Worm (Caenorhabditis elegans) whole organism, L3 larva: ENCODE measurements around the gene C29F7.2.
A peak's percentile ranks its signal among the peaks of the same experiment; 100 is the strongest.
"Not testable (repeated sequence)": the region's sequence is repeated elsewhere in the genome, so short reads cannot be mapped to it uniquely, and the experiment has no call there.

Experiments
- R02D3.7 ChIP-seq: fragments of 150-350 bp; optimal IDR thresholded peaks from 2 replicates; lab custom pipeline; 2014; ENCODE audit warnings: missing biosample characterization, missing genetic modification characterization
- ZK546.5 ChIP-seq: sonication (generic microtip); optimal IDR thresholded peaks from 2 replicates; lab custom pipeline; 2017; ENCODE audit warnings: missing biosample characterization, missing genetic modification characterization
- aly-2 ChIP-seq: fragments of 150-350 bp; optimal IDR thresholded peaks from 2 replicates; lab custom pipeline; 2014; ENCODE audit warnings: missing biosample characterization, missing genetic modification characterization
- ama-1 ChIP-seq: fragments of 150-350 bp; optimal IDR thresholded peaks from 2 replicates; lab custom pipeline; 2018
- ceh-28 ChIP-seq: fragments of 150-350 bp; optimal IDR thresholded peaks from 2 replicates; lab custom pipeline; 2014; ENCODE audit warnings: missing biosample characterization, missing genetic modification reagents, missing genetic modification characterization
- ceh-82 ChIP-seq: fragments of 150-350 bp; optimal IDR thresholded peaks from 2 replicates; lab custom pipeline; 2014; ENCODE audit warnings: missing biosample characterization, missing genetic modification characterization
- ceh-9 ChIP-seq: sonication (generic microtip); optimal IDR thresholded peaks from 2 replicates; lab custom pipeline; 2018; ENCODE audit warnings: missing biosample characterization, missing genetic modification characterization
- daf-12 ChIP-seq: fragments of 150-350 bp; optimal IDR thresholded peaks from 2 replicates; lab custom pipeline; 2014; ENCODE audit warnings: missing biosample characterization, missing genetic modification reagents, missing genetic modification characterization
- egl-27 ChIP-seq: sonication (generic microtip); optimal IDR thresholded peaks from 4 replicates; lab custom pipeline; 2017; ENCODE audit warnings: missing biosample characterization, missing genetic modification reagents, missing genetic modification characterization
- elt-1 ChIP-seq: fragments of 150-350 bp; optimal IDR thresholded peaks from 2 replicates; lab custom pipeline; 2014; ENCODE audit warnings: missing biosample characterization, missing genetic modification characterization
- elt-2 ChIP-seq: sonication (generic microtip); optimal IDR thresholded peaks from 2 replicates; lab custom pipeline; 2016; ENCODE audit warnings: missing genetic modification reagents, mild to moderate bottlenecking, missing genetic modification characterization, missing compliant biosample characterization
- elt-3 ChIP-seq, 3 experiments: fragments of 150-350 bp in 1 of 3; sonication (generic microtip) in 2 of 3; optimal IDR thresholded peaks; 2 replicates in 2 of 3; 4 replicates in 1 of 3; lab custom pipeline; 2014 to 2017; ENCODE audit warnings: missing biosample characterization in 3 of 3, missing genetic modification characterization in 3 of 3
- fkh-2 ChIP-seq: fragments of 150-350 bp; optimal IDR thresholded peaks from 2 replicates; lab custom pipeline; 2014; ENCODE audit warnings: missing biosample characterization, missing genetic modification reagents, missing genetic modification characterization
- fos-1 ChIP-seq: fragments of 150-350 bp; optimal IDR thresholded peaks from 2 replicates; lab custom pipeline; 2014; ENCODE audit warnings: missing biosample characterization, missing genetic modification characterization
- hmg-11 ChIP-seq: sonication (generic microtip); optimal IDR thresholded peaks from 2 replicates; lab custom pipeline; 2016; ENCODE audit warnings: missing genetic modification characterization, missing compliant biosample characterization
- jun-1 ChIP-seq: fragments of 150-350 bp; optimal IDR thresholded peaks from 2 replicates; lab custom pipeline; 2014; ENCODE audit warnings: missing biosample characterization, missing genetic modification reagents, missing genetic modification characterization
- lin-15B ChIP-seq: fragments of 150-350 bp; optimal IDR thresholded peaks from 2 replicates; lab custom pipeline; 2014; ENCODE audit warnings: missing biosample characterization, missing genetic modification characterization
- lin-39 ChIP-seq: fragments of 150-350 bp; optimal IDR thresholded peaks from 2 replicates; lab custom pipeline; 2018; ENCODE audit warnings: missing biosample characterization, missing genetic modification reagents, missing genetic modification characterization
- mdl-1 ChIP-seq: fragments of 150-350 bp; optimal IDR thresholded peaks from 2 replicates; lab custom pipeline; 2014; ENCODE audit warnings: missing biosample characterization, missing genetic modification characterization
- nfya-1 ChIP-seq: sonication (generic microtip); optimal IDR thresholded peaks from 2 replicates; lab custom pipeline; 2017; ENCODE audit warnings: missing genetic modification characterization, mild to moderate bottlenecking, missing compliant biosample characterization, antibody characterized with exemption, moderate library complexity; ENCODE audit not compliant: insufficient read depth
- nhr-12 ChIP-seq: fragments of 150-350 bp; optimal IDR thresholded peaks from 2 replicates; lab custom pipeline; 2014; ENCODE audit warnings: missing biosample characterization, missing genetic modification characterization
- nhr-23 ChIP-seq: fragments of 150-350 bp; optimal IDR thresholded peaks from 2 replicates; lab custom pipeline; 2014; ENCODE audit warnings: missing biosample characterization, missing genetic modification reagents, missing genetic modification characterization
- nhr-25 ChIP-seq: sonication (generic microtip); optimal IDR thresholded peaks from 2 replicates; lab custom pipeline; 2017; ENCODE audit warnings: missing biosample characterization, missing genetic modification characterization
- nhr-28 ChIP-seq: fragments of 150-350 bp; optimal IDR thresholded peaks from 2 replicates; lab custom pipeline; 2014; ENCODE audit warnings: missing biosample characterization, missing genetic modification characterization
- nhr-43 ChIP-seq: sonication (generic microtip); optimal IDR thresholded peaks from 2 replicates; lab custom pipeline; 2016; ENCODE audit warnings: mild to moderate bottlenecking, missing genetic modification characterization, missing compliant biosample characterization; ENCODE audit not compliant: poor library complexity, severe bottlenecking
- nhr-67 ChIP-seq: fragments of 150-350 bp; optimal IDR thresholded peaks from 2 replicates; lab custom pipeline; 2014; ENCODE audit warnings: missing biosample characterization, missing genetic modification characterization
- nhr-76 ChIP-seq: fragments of 150-350 bp; sonication (generic microtip); optimal IDR thresholded peaks from 5 replicates; lab custom pipeline; 2014; ENCODE audit warnings: missing biosample characterization, missing genetic modification characterization
- nhr-77 ChIP-seq: fragments of 150-350 bp; optimal IDR thresholded peaks from 2 replicates; lab custom pipeline; 2014; ENCODE audit warnings: missing biosample characterization, missing genetic modification characterization
- pha-4 ChIP-seq: fragments of 150-350 bp; optimal IDR thresholded peaks from 2 replicates; lab custom pipeline; 2014; ENCODE audit warnings: missing biosample characterization, missing genetic modification reagents, missing genetic modification characterization
- pqm-1 ChIP-seq: fragments of 150-350 bp; optimal IDR thresholded peaks from 2 replicates; lab custom pipeline; 2017; ENCODE audit warnings: missing biosample characterization, missing genetic modification characterization, inconsistent platforms
- sea-2 ChIP-seq: fragments of 150-350 bp; sonication (generic microtip); optimal IDR thresholded peaks from 4 replicates; lab custom pipeline; 2014; ENCODE audit warnings: missing biosample characterization, missing genetic modification reagents, missing genetic modification characterization
- skn-1 ChIP-seq: fragments of 150-350 bp; optimal IDR thresholded peaks from 2 replicates; lab custom pipeline; 2014; ENCODE audit warnings: missing biosample characterization, missing genetic modification characterization
- snpc-4 ChIP-seq: fragments of 150-350 bp; optimal IDR thresholded peaks from 2 replicates; lab custom pipeline; 2014; ENCODE audit warnings: missing biosample characterization, missing genetic modification characterization
- tbx-2 ChIP-seq: sonication (generic microtip); optimal IDR thresholded peaks from 2 replicates; lab custom pipeline; 2016; ENCODE audit warnings: mild to moderate bottlenecking, missing genetic modification characterization, missing compliant biosample characterization
- unc-62 ChIP-seq: fragments of 150-350 bp; sonication (generic microtip); optimal IDR thresholded peaks from 4 replicates; lab custom pipeline; 2014; ENCODE audit warnings: missing biosample characterization, missing genetic modification reagents, missing genetic modification characterization
- zag-1 ChIP-seq: fragments of 150-350 bp; optimal IDR thresholded peaks from 2 replicates; lab custom pipeline; 2014; ENCODE audit warnings: missing biosample characterization, missing genetic modification characterization

The C29F7.2 gene

ce11 chrX:13417479-13417878, 1.6 kb downstream of the C29F7.2 start:
- TF ChIP-seq nhr-76 (tag; lab: Kevin White, UChicago) (no peak), fkh-2 (no peak), tbx-2 (no peak), ama-1 (lab: Kevin White, UChicago) (no peak), elt-1 (tag; lab: Kevin White, UChicago) (no peak), nhr-77 (tag; lab: Kevin White, UChicago) (no peak), ZK546.5 (tag; lab: Kevin White, UChicago) (no peak), zag-1 (no peak), aly-2 (tag; lab: Kevin White, UChicago) (no peak), nfya-1 (no peak), skn-1 (tag; lab: Kevin White, UChicago) (no peak), sea-2 (GFP tag; lab: Kevin White, UChicago) (no peak), lin-39 (tag; lab: Kevin White, UChicago) (no peak)

ce11 chrX:13419884-13420339, 4.0 kb downstream of the C29F7.2 start, which contains the start of gene C29F7.3:
C29F7.3 (minus strand) TSS chrX:13419934.
- peak; percentile 26 for TF ChIP-seq lin-39 (tag; lab: Kevin White, UChicago)
- TF ChIP-seq nhr-25 (tag; lab: Kevin White, UChicago) = peak; percentile 72
- peak; percentile 43 for TF ChIP-seq elt-2 (tag; lab: Kevin White, UChicago)
- TF ChIP-seq unc-62 (GFP tag; lab: Kevin White, UChicago) = peak; percentile 1
- peak; percentile 33 for TF ChIP-seq nfya-1
- TF ChIP-seq snpc-4 = no peak
- TF ChIP-seq nhr-23 (tag; lab: Kevin White, UChicago) = peak; percentile 9
- TF ChIP-seq elt-3 (tag; optimal IDR thresholded peaks at IDR 0.05; lab: Kevin White, UChicago) = peak in 1 of 3 experiments; percentile 7
- no peak for TF ChIP-seq tbx-2
- no peak for TF ChIP-seq fkh-2
- peak; percentile 47 for TF ChIP-seq nhr-43

- TF ChIP-seq daf-12 (tag; lab: Kevin White, UChicago) (no peak), jun-1 (tag; lab: Kevin White, UChicago) (no peak), elt-2 (tag; lab: Kevin White, UChicago) (peak; percentile 81), nhr-28 (tag; lab: Kevin White, UChicago) (no peak), pqm-1 (tag; lab: Kevin White, UChicago) (peak; percentile 33), nhr-12 (tag; lab: Kevin White, UChicago) (no peak)
- TF ChIP-seq, all 47 proteins: peak for 2
Observed at ce11 chrX:13421068-13421467, 5.2 kb downstream of the C29F7.2 start.

ce11 chrX:13423340-13423739, 7.5 kb downstream of the C29F7.2 start, which contains the start of gene fkh-3:
fkh-3 (minus strand) TSS chrX:13423440.
- TF ChIP-seq tbx-2 = no peak
- TF ChIP-seq fos-1 (tag; lab: Kevin White, UChicago) = no peak
- TF ChIP-seq hmg-11 (tag; lab: Kevin White, UChicago) = no peak
- TF ChIP-seq lin-15B (tag; lab: Kevin White, UChicago) = no peak
- no peak for TF ChIP-seq nfya-1
- TF ChIP-seq nhr-76 (tag; lab: Kevin White, UChicago) = no peak

- TF ChIP-seq zag-1; lin-15B (tag; lab: Kevin White, UChicago); skn-1 (tag; lab: Kevin White, UChicago): not testable (repeated sequence)
Observed at ce11 chrX:13428755-13429154, 12.9 kb downstream of the C29F7.2 start, which contains the start of gene fkh-4. fkh-4 (minus strand) TSS chrX:13428855.

- not testable (repeated sequence) for TF ChIP-seq fkh-2; egl-27 (tag; lab: Kevin White, UChicago); elt-2 (tag; lab: Kevin White, UChicago)
Observed at ce11 chrX:13431388-13431787, 15.5 kb downstream of the C29F7.2 start, which contains the start of gene C29F7.10. C29F7.10 (minus strand) TSS chrX:13431488.

ce11 chrX:13435116-13435515, 19.2 kb downstream of the C29F7.2 start:
- TF ChIP-seq ceh-28 (tag; lab: Kevin White, UChicago) = no peak
- TF ChIP-seq pha-4 (tag; lab: Kevin White, UChicago) = no peak
- TF ChIP-seq nhr-67 = no peak
- TF ChIP-seq R02D3.7 (tag; lab: Kevin White, UChicago) = no peak
- TF ChIP-seq zag-1 = no peak
- TF ChIP-seq fkh-2 = no peak
- TF ChIP-seq elt-2 (tag; lab: Kevin White, UChicago) = no peak
- no peak for TF ChIP-seq ceh-9 (tag; lab: Kevin White, UChicago)
- no peak for TF ChIP-seq egl-27 (tag; lab: Kevin White, UChicago)
- TF ChIP-seq ceh-82 (tag; lab: Kevin White, UChicago) = no peak
- TF ChIP-seq aly-2 (tag; lab: Kevin White, UChicago) = no peak
- no peak for TF ChIP-seq nhr-28 (tag; lab: Kevin White, UChicago)
- no peak for TF ChIP-seq hmg-11 (tag; lab: Kevin White, UChicago)
- no peak for TF ChIP-seq elt-1 (tag; lab: Kevin White, UChicago)
- no peak for TF ChIP-seq snpc-4
- no peak for TF ChIP-seq mdl-1 (tag; lab: Kevin White, UChicago)
